Fruit fly (Drosophila melanogaster): ENCODE data around the gene CG14339.

CG14339 gene

dm6 chr2L:1121942-1122710, 13.8 kb downstream of the CG14339 start:
- peak; percentile 7 for TF ChIP-seq CG5204 (GFP tag; optimal IDR thresholded peaks at IDR 0.05)
- no peak for TF ChIP-seq cic (GFP tag; optimal IDR thresholded peaks at IDR 0.05)
- TF ChIP-seq Crg-1 (GFP tag; optimal IDR thresholded peaks at IDR 0.05): peak; percentile 58
- TF ChIP-seq CG14711 (tag; optimal IDR thresholded peaks at IDR 0.05): no peak
- no peak for TF ChIP-seq Hr96 (GFP tag; optimal IDR thresholded peaks at IDR 0.05)
- TF ChIP-seq CG33017 (tag; optimal IDR thresholded peaks at IDR 0.05): no peak
- TF ChIP-seq CG7101 (tag; optimal IDR thresholded peaks at IDR 0.05): peak; percentile 2
- no peak for TF ChIP-seq Mnt (GFP tag; optimal IDR thresholded peaks at IDR 0.05)
- TF ChIP-seq Clk (GFP tag; optimal IDR thresholded peaks at IDR 0.05): peak; percentile 2
- no peak for TF ChIP-seq CG7045 (GFP tag; optimal IDR thresholded peaks at IDR 0.05)
- TF ChIP-seq toe (GFP tag; optimal IDR thresholded peaks at IDR 0.05): no peak

- no peak for TF ChIP-seq kay (GFP tag; ENCODE audit: borderline replicate concordance)
- no peak for TF ChIP-seq bab1 (GFP tag; optimal IDR thresholded peaks at IDR 0.05)
- TF ChIP-seq CG11617 (GFP tag; optimal IDR thresholded peaks at IDR 0.05): no peak
- no peak for TF ChIP-seq cnc (optimal IDR thresholded peaks at IDR 0.05)
- no peak for TF ChIP-seq Hr96 (GFP tag; optimal IDR thresholded peaks at IDR 0.05)
- TF ChIP-seq CG12768 (GFP tag; optimal IDR thresholded peaks at IDR 0.05): no peak
- peak; percentile 45 for TF ChIP-seq ovo (GFP tag; optimal IDR thresholded peaks at IDR 0.05)
- no peak for TF ChIP-seq Mnt (GFP tag; optimal IDR thresholded peaks at IDR 0.05)
- TF ChIP-seq Clk (GFP tag; optimal IDR thresholded peaks at IDR 0.05): no peak
Measured at dm6 chr2L:1122711-1122960, 14.3 kb downstream of the CG14339 start.

DNA sequence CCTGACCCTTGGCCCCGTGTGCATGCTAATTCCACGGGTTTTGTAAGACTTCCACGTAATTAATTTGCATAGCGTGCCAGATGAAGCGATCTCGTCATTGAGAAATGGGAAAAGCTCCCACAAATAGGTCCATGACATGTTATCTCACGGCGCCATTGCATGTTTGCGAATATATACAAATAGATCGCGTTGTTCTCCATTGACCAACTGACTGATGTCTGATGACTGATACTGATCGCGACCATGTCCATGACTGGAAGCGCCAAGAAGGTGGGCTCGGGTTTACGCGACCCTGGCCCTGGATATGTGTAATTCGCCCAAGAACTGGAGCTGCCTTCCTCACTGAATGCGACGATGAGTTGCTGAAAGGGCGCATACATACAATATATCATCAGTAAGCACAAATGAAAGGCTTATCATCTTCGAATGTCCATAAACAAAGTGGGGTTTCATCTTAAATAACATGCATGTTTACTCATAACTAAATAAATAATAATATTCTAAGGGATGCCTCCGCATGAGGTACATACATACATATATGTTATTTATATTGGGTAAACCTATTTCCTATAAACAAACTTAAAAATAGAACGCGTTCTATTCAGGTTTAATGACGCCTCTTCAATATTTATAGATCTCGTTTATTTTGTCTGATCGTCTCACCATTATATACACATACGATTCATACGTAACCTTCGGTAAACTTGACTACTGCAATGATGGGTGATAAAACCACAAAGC, 14.9 kb downstream of the CG14339 start:
- no peak for TF ChIP-seq Crg-1 (GFP tag; optimal IDR thresholded peaks at IDR 0.05)
- TF ChIP-seq CG7045 (GFP tag; optimal IDR thresholded peaks at IDR 0.05): peak; percentile 64
- peak; percentile 6 for TF ChIP-seq toe (GFP tag; optimal IDR thresholded peaks at IDR 0.05)
- TF ChIP-seq cic (GFP tag; optimal IDR thresholded peaks at IDR 0.05): peak; percentile 70
- TF ChIP-seq tj (GFP tag; optimal IDR thresholded peaks at IDR 0.05): no peak
- peak; percentile 30 for TF ChIP-seq CG33017 (tag; optimal IDR thresholded peaks at IDR 0.05)
- peak; percentile 36 for TF ChIP-seq pad (GFP tag; optimal IDR thresholded peaks at IDR 0.05)
- TF ChIP-seq ovo (GFP tag; optimal IDR thresholded peaks at IDR 0.05): peak; percentile 67
- TF ChIP-seq Mnt (GFP tag; optimal IDR thresholded peaks at IDR 0.05): no peak
- peak; percentile 30 for TF ChIP-seq CG14711 (tag; optimal IDR thresholded peaks at IDR 0.05)
- TF ChIP-seq CG7101 (tag; optimal IDR thresholded peaks at IDR 0.05): peak; percentile 76

DNA sequence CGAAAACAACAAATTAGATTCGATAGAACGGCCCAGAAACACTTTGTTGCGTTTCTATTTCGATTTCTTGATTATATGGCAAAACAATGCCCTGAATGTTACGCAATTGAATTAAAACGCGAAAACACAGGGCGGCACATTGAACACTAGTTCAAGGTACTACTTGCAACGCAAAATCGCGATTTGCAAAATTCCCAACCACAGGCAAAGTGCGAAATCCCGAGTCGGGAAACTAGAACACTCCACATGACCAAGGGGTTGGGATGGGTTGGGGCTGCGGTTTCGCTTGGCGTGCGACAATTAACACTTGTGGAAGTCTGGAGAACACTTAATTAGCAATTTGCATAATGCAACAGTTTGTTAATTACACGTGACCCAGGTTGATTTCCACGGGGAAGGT, 15.9 kb downstream of the CG14339 start:
- TF ChIP-seq Hr96 (GFP tag; optimal IDR thresholded peaks at IDR 0.05) (no peak), cic (GFP tag; optimal IDR thresholded peaks at IDR 0.05) (no peak), cnc (optimal IDR thresholded peaks at IDR 0.05) (no peak), toe (GFP tag; optimal IDR thresholded peaks at IDR 0.05) (no peak), CG11617 (GFP tag; optimal IDR thresholded peaks at IDR 0.05) (no peak), CG14711 (tag; optimal IDR thresholded peaks at IDR 0.05) (no peak), kay (GFP tag; ENCODE audit: borderline replicate concordance) (no peak), CG7045 (GFP tag; optimal IDR thresholded peaks at IDR 0.05) (peak; percentile 17), CG7101 (tag; optimal IDR thresholded peaks at IDR 0.05) (no peak), ovo (GFP tag; optimal IDR thresholded peaks at IDR 0.05) (no peak), bab1 (GFP tag; optimal IDR thresholded peaks at IDR 0.05) (no peak), CG33017 (tag; optimal IDR thresholded peaks at IDR 0.05) (peak; percentile 41), CG12768 (GFP tag; optimal IDR thresholded peaks at IDR 0.05) (peak; percentile 92), Crg-1 (GFP tag; optimal IDR thresholded peaks at IDR 0.05) (no peak), Clk (GFP tag; optimal IDR thresholded peaks at IDR 0.05) (peak; percentile 34), CG5204 (GFP tag; optimal IDR thresholded peaks at IDR 0.05) (no peak), Mnt (GFP tag; optimal IDR thresholded peaks at IDR 0.05) (no peak), pad (GFP tag; optimal IDR thresholded peaks at IDR 0.05) (no peak), CG1620 (GFP tag; optimal IDR thresholded peaks at IDR 0.05) (no peak), tj (GFP tag; optimal IDR thresholded peaks at IDR 0.05) (peak; percentile 36)

- TF ChIP-seq cic (GFP tag; optimal IDR thresholded peaks at IDR 0.05) (peak; percentile 100), CG12768 (GFP tag; optimal IDR thresholded peaks at IDR 0.05) (no peak), CG1620 (GFP tag; optimal IDR thresholded peaks at IDR 0.05) (no peak), Crg-1 (GFP tag; optimal IDR thresholded peaks at IDR 0.05) (no peak), CG5204 (GFP tag; optimal IDR thresholded peaks at IDR 0.05) (no peak), CG33017 (tag; optimal IDR thresholded peaks at IDR 0.05) (peak; percentile 44), CG7101 (tag; optimal IDR thresholded peaks at IDR 0.05) (no peak), ovo (GFP tag; optimal IDR thresholded peaks at IDR 0.05) (no peak), Clk (GFP tag; optimal IDR thresholded peaks at IDR 0.05) (no peak), CG14711 (tag; optimal IDR thresholded peaks at IDR 0.05) (no peak), kay (GFP tag; ENCODE audit: borderline replicate concordance) (peak; percentile 59), toe (GFP tag; optimal IDR thresholded peaks at IDR 0.05) (no peak), Hr96 (GFP tag; optimal IDR thresholded peaks at IDR 0.05) (no peak)
Measured at dm6 chr2L:1125437-1125836, 17.1 kb downstream of the CG14339 start.

dm6 chr2L:1126527-1126926, 18.2 kb downstream of the CG14339 start:
- peak; percentile 9 for TF ChIP-seq Mnt (GFP tag; optimal IDR thresholded peaks at IDR 0.05)
- TF ChIP-seq CG5204 (GFP tag; optimal IDR thresholded peaks at IDR 0.05): no peak
- peak; percentile 91 for TF ChIP-seq kay (GFP tag; ENCODE audit: borderline replicate concordance)
- no peak for TF ChIP-seq bab1 (GFP tag; optimal IDR thresholded peaks at IDR 0.05)
- TF ChIP-seq cnc (optimal IDR thresholded peaks at IDR 0.05): no peak
- TF ChIP-seq CG7101 (tag; optimal IDR thresholded peaks at IDR 0.05): no peak
- TF ChIP-seq Hr96 (GFP tag; optimal IDR thresholded peaks at IDR 0.05): no peak
- no peak for TF ChIP-seq ovo (GFP tag; optimal IDR thresholded peaks at IDR 0.05)
- TF ChIP-seq CG33017 (tag; optimal IDR thresholded peaks at IDR 0.05): no peak

Measured in whole organism, adult.